Worm (Caenorhabditis elegans) whole organism, L1 larva: ENCODE measurements around the gene gpa-6.

ENCODE experiments used
- C34B4.2 ChIP-seq: sonication (generic microtip); optimal IDR thresholded peaks from 2 replicates; lab custom pipeline; 2017; ENCODE audit warnings: mild to moderate bottlenecking, missing genetic modification characterization, missing compliant biosample characterization
- F16B12.6 ChIP-seq: fragments of 150-350 bp; optimal IDR thresholded peaks from 2 replicates; lab custom pipeline; 2014; ENCODE audit warnings: missing biosample characterization, missing genetic modification characterization
- aly-2 ChIP-seq: fragments of 150-350 bp; optimal IDR thresholded peaks from 2 replicates; lab custom pipeline; 2014; ENCODE audit warnings: missing biosample characterization, missing genetic modification characterization
- blmp-1 ChIP-seq: fragments of 150-350 bp; optimal IDR thresholded peaks from 2 replicates; lab custom pipeline; 2014; ENCODE audit warnings: missing biosample characterization, missing genetic modification characterization
- ceh-8 ChIP-seq: fragments of 200-800 bp; sonication (Bioruptor generic); optimal IDR thresholded peaks from 2 replicates; lab custom pipeline; 2018; ENCODE audit warnings: mild to moderate bottlenecking, missing genetic modification characterization, moderate library complexity, missing compliant biosample characterization
- ceh-90 ChIP-seq: sonication (generic microtip); optimal IDR thresholded peaks from 2 replicates; lab custom pipeline; 2016; ENCODE audit warnings: missing genetic modification characterization, missing compliant biosample characterization
- ces-1 ChIP-seq: fragments of 150-350 bp; optimal IDR thresholded peaks from 2 replicates; lab custom pipeline; 2014; ENCODE audit warnings: missing biosample characterization, missing genetic modification reagents, missing genetic modification characterization
- dpl-1 ChIP-seq, 3 experiments: fragments of 150-350 bp in 2 of 3; sonication (generic microtip) in 1 of 3; optimal IDR thresholded peaks; 2 replicates each; lab custom pipeline; 2014 to 2017; ENCODE audit warnings: missing biosample characterization in 3 of 3, missing genetic modification characterization in 3 of 3, missing genetic modification reagents in 3 of 3
- efl-1 ChIP-seq, 4 experiments: fragments of 150-350 bp; optimal IDR thresholded peaks in 3 of 4; peaks in 1 of 4; 1 replicate in 1 of 4; 2 replicates in 3 of 4; lab custom pipeline; 2014; ENCODE audit warnings: missing biosample characterization in 2 of 4, missing genetic modification characterization in 2 of 4, missing genetic modification reagents in 2 of 4
- elt-2 ChIP-seq: sonication (generic microtip); optimal IDR thresholded peaks from 2 replicates; lab custom pipeline; 2016; ENCODE audit warnings: missing genetic modification characterization, mild to moderate bottlenecking, inconsistent platforms, missing compliant biosample characterization, missing genetic modification reagents
- elt-3 ChIP-seq, 6 experiments: fragments of 150-350 bp in 1 of 6; sonication (generic microtip); optimal IDR thresholded peaks; 2 replicates each; lab custom pipeline; 2017 to 2018; ENCODE audit warnings: missing biosample characterization in 6 of 6, missing genetic modification characterization in 6 of 6, inconsistent platforms in 1 of 6
- fkh-10 ChIP-seq: sonication (generic microtip); optimal IDR thresholded peaks from 2 replicates; lab custom pipeline; 2017; ENCODE audit warnings: missing biosample characterization, missing genetic modification reagents, missing genetic modification characterization
- fkh-8 ChIP-seq: sonication (generic microtip); optimal IDR thresholded peaks from 2 replicates; lab custom pipeline; 2016; ENCODE audit warnings: mild to moderate bottlenecking, missing genetic modification characterization, missing compliant biosample characterization
- grh-1 ChIP-seq: fragments of 200-800 bp; sonication (Bioruptor generic); IDR thresholded peaks from 2 replicates; pipeline ENCODE4 v1.3.6; 2022; ENCODE audit warnings: missing genetic modification reagents, missing genetic modification characterization, missing compliant biosample characterization
- hlh-17 ChIP-seq: fragments of 200-800 bp; sonication (Bioruptor generic); optimal IDR thresholded peaks from 2 replicates; lab custom pipeline; 2018; ENCODE audit warnings: missing genetic modification characterization, mild to moderate bottlenecking, missing compliant biosample characterization, moderate library complexity, borderline replicate concordance
- hpl-2 ChIP-seq: fragments of 150-350 bp; optimal IDR thresholded peaks from 2 replicates; lab custom pipeline; 2014; ENCODE audit warnings: missing biosample characterization, missing genetic modification reagents, missing genetic modification characterization
- lin-14 ChIP-seq: fragments of 200-800 bp; sonication (Bioruptor generic); optimal IDR thresholded peaks from 2 replicates; lab custom pipeline; 2018; ENCODE audit warnings: mild to moderate bottlenecking, missing genetic modification characterization, moderate library complexity, missing compliant biosample characterization
- lin-15B ChIP-seq: fragments of 150-350 bp; sonication (generic microtip); optimal IDR thresholded peaks from 3 replicates; lab custom pipeline; 2014; ENCODE audit warnings: missing biosample characterization, missing genetic modification characterization
- lin-35 ChIP-seq, 2 experiments: fragments of 150-350 bp; optimal IDR thresholded peaks; 2 replicates each; lab custom pipeline; 2014; ENCODE audit warnings: missing biosample characterization in 2 of 2, missing genetic modification characterization in 2 of 2, missing genetic modification reagents in 2 of 2
- mdl-1 ChIP-seq, 2 experiments: fragments of 150-350 bp; optimal IDR thresholded peaks; 2 replicates each; lab custom pipeline; 2014 to 2017; ENCODE audit warnings: missing biosample characterization in 2 of 2, missing genetic modification characterization in 2 of 2, inconsistent platforms in 1 of 2
- mef-2 ChIP-seq: fragments of 150-350 bp; optimal IDR thresholded peaks from 2 replicates; lab custom pipeline; 2014; ENCODE audit warnings: missing biosample characterization, missing genetic modification characterization
- nhr-11 ChIP-seq: fragments of 150-350 bp; optimal IDR thresholded peaks from 2 replicates; lab custom pipeline; 2014; ENCODE audit warnings: missing biosample characterization, missing genetic modification characterization
- nhr-19 ChIP-seq: fragments of 200-800 bp; sonication (Bioruptor generic); conservative IDR thresholded peaks from 2 replicates; pipeline ENCODE4 v1.3.6; 2022; ENCODE audit warnings: missing genetic modification characterization, missing compliant biosample characterization
- nhr-20 ChIP-seq: sonication (generic microtip); optimal IDR thresholded peaks from 2 replicates; lab custom pipeline; 2016; ENCODE audit warnings: mild to moderate bottlenecking, missing genetic modification characterization, missing compliant biosample characterization
- nhr-47 ChIP-seq: sonication (generic microtip); optimal IDR thresholded peaks from 2 replicates; lab custom pipeline; 2016; ENCODE audit warnings: mild to moderate bottlenecking, missing genetic modification characterization, moderate library complexity, missing compliant biosample characterization
- nhr-71 ChIP-seq: sonication (generic microtip); optimal IDR thresholded peaks from 2 replicates; lab custom pipeline; 2016; ENCODE audit warnings: mild to moderate bottlenecking, missing genetic modification characterization, moderate library complexity, missing compliant biosample characterization
- nhr-76 ChIP-seq: sonication (generic microtip); optimal IDR thresholded peaks from 2 replicates; lab custom pipeline; 2017; ENCODE audit warnings: missing biosample characterization, missing genetic modification characterization
- nhr-85 ChIP-seq: sonication (generic microtip); peaks from one replicate; lab custom pipeline; 2016; ENCODE audit warnings: missing genetic modification characterization, inconsistent platforms, missing compliant biosample characterization
- nhr-90 ChIP-seq: sonication (generic microtip); optimal IDR thresholded peaks from 2 replicates; lab custom pipeline; 2016; ENCODE audit warnings: mild to moderate bottlenecking, missing genetic modification characterization, missing compliant biosample characterization; ENCODE audit not compliant: poor library complexity
- pag-3 ChIP-seq: sonication (generic microtip); optimal IDR thresholded peaks from 2 replicates; lab custom pipeline; 2017; ENCODE audit warnings: missing genetic modification characterization, mild to moderate bottlenecking, missing compliant biosample characterization, antibody characterized with exemption, borderline replicate concordance; ENCODE audit not compliant: insufficient read depth
- pax-3 ChIP-seq: fragments of 200-800 bp; sonication (Bioruptor generic); optimal IDR thresholded peaks from 2 replicates; lab custom pipeline; 2018; ENCODE audit warnings: mild to moderate bottlenecking, missing genetic modification characterization, moderate library complexity, missing compliant biosample characterization
- skn-1 ChIP-seq: fragments of 150-350 bp; optimal IDR thresholded peaks from 2 replicates; lab custom pipeline; 2014; ENCODE audit warnings: missing biosample characterization, missing genetic modification characterization
- snu-23 ChIP-seq: sonication (generic microtip); optimal IDR thresholded peaks from 2 replicates; lab custom pipeline; 2016; ENCODE audit warnings: missing genetic modification characterization, missing compliant biosample characterization
- sup-37 ChIP-seq: fragments of 200-800 bp; sonication (Bioruptor generic); optimal IDR thresholded peaks from 2 replicates; lab custom pipeline; 2018; ENCODE audit warnings: mild to moderate bottlenecking, missing genetic modification characterization, missing compliant biosample characterization
- unc-130 ChIP-seq: fragments of 150-350 bp; optimal IDR thresholded peaks from 2 replicates; lab custom pipeline; 2017; ENCODE audit warnings: missing biosample characterization, missing genetic modification characterization, inconsistent platforms
- unc-30 ChIP-seq: sonication (generic microtip); optimal IDR thresholded peaks from 2 replicates; lab custom pipeline; 2017; ENCODE audit warnings: missing biosample characterization, missing genetic modification characterization
- unc-62 ChIP-seq: fragments of 150-350 bp; optimal IDR thresholded peaks from 2 replicates; lab custom pipeline; 2014; ENCODE audit warnings: missing biosample characterization, missing genetic modification reagents, missing genetic modification characterization
- zag-1 ChIP-seq: fragments of 150-350 bp; optimal IDR thresholded peaks from 2 replicates; lab custom pipeline; 2014; ENCODE audit warnings: missing biosample characterization, missing genetic modification characterization
- ztf-4 ChIP-seq: fragments of 150-350 bp; optimal IDR thresholded peaks from 2 replicates; lab custom pipeline; 2014; ENCODE audit warnings: missing biosample characterization, missing genetic modification characterization

gpa-6 gene

DNA sequence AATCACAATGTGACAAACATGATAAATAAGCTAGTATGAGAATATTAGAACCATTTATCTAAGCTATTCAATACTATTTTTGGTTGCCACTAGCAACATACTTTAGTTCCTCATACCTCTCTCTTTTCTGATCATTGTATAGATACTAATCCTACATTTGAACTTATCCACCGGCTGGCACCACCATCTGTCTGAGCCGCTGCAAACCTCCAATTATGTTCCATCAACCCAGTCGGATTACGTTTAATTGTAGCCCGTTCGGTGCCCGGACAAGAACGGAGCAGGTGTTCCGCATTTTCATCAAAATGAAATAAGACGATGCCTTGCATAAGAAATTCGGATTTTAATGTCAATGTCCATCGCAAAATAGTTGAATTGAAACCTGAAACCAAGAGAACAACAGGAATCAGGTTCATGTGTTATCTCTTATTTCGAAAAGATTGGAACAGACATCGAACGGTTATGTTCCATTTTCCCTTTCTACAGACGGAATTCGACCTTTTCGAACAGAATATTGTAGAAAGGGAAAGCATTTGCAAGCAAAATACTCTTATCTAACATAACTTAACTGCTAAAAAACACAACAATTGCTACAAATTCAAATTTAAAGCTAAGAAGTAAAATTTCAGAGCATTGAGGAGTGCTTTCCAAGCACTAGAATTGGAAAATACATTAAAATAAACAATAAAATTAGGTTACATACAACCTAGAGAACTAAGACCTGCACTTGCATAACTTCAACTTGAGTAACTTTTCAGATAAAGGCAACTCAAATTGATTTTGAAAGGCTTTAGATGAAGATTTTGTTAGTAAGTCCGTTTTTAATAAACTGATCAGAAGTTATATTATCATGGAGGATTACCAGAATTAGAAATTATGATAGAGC is 44.8 kb upstream of the gpa-6 start (continued):
- no peak for TF ChIP-seq hlh-17 (GFP tag; lab: Kevin White, UChicago)
- TF ChIP-seq, all 84 proteins: peak for 3

ce11 chrX:13147105-13147504 is 43.9 kb upstream of the gpa-6 start:
- TF ChIP-seq nhr-20 (tag; lab: Kevin White, UChicago), result peak; percentile 52
- no peak for TF ChIP-seq unc-30 (tag; lab: Kevin White, UChicago)
- peak; percentile 41 for TF ChIP-seq nhr-47 (tag; lab: Kevin White, UChicago)
- peak; percentile 66 for TF ChIP-seq snu-23 (GFP tag; lab: Kevin White, UChicago)
- peak; percentile 85 for TF ChIP-seq nhr-85 (tag; lab: Kevin White, UChicago)
- TF ChIP-seq sup-37 (GFP tag; lab: Kevin White, UChicago), result no peak
- 0 out of 2 replicates have a peak, but pooled peaks have one; percentile 6 for TF ChIP-seq grh-1 (GFP tag; lab: Robert Waterston, UW)
- TF ChIP-seq nhr-90 (tag; lab: Kevin White, UChicago), result peak; percentile 35
- TF ChIP-seq ztf-4 (tag; lab: Kevin White, UChicago), result no peak
- TF ChIP-seq lin-15B, result no peak
- no peak for TF ChIP-seq efl-1 (optimal IDR thresholded peaks at IDR 0.05; lab: Kevin White, UChicago)
- TF ChIP-seq efl-1 (GFP tag; optimal IDR thresholded peaks at IDR 0.05 in 1 of 2; lab: Kevin White, UChicago), result peak in 1 of 2 experiments; percentile 22
- no peak for TF ChIP-seq hpl-2
- no peak for TF ChIP-seq ceh-90 (tag; lab: Kevin White, UChicago)
- TF ChIP-seq fkh-10 (GFP tag; lab: Kevin White, UChicago), result no peak
- TF ChIP-seq lin-14 (GFP tag; lab: Kevin White, UChicago), result peak; percentile 69
- TF ChIP-seq F16B12.6, result no peak
- TF ChIP-seq aly-2 (tag; lab: Kevin White, UChicago), result no peak
- TF ChIP-seq elt-3 (tag; optimal IDR thresholded peaks at IDR 0.05; lab: Kevin White, UChicago), result no peak
- TF ChIP-seq pag-3, result peak; percentile 78
- TF ChIP-seq nhr-11 (tag; lab: Kevin White, UChicago), result no peak
- no peak for TF ChIP-seq nhr-19 (GFP tag; lab: Robert Waterston, UW)
- TF ChIP-seq C34B4.2 (tag; lab: Kevin White, UChicago), result no peak
- no peak for TF ChIP-seq ceh-8 (GFP tag; lab: Kevin White, UChicago)
- TF ChIP-seq nhr-71 (tag; lab: Kevin White, UChicago), result peak; percentile 61
- no peak for TF ChIP-seq unc-62 (GFP tag; lab: Kevin White, UChicago)
- TF ChIP-seq mef-2 (tag; lab: Kevin White, UChicago), result no peak
- TF ChIP-seq skn-1 (tag; lab: Kevin White, UChicago), result no peak
- TF ChIP-seq unc-130 (tag; lab: Kevin White, UChicago), result peak; percentile 30
- no peak for TF ChIP-seq nhr-76 (tag; lab: Kevin White, UChicago)
- peak in 1 of 3 experiments; percentile 18 for TF ChIP-seq dpl-1 (GFP tag; optimal IDR thresholded peaks at IDR 0.05; lab: Kevin White, UChicago)
- no peak for TF ChIP-seq ces-1 (GFP tag; lab: Kevin White, UChicago)
- TF ChIP-seq fkh-8 (tag; lab: Kevin White, UChicago), result peak; percentile 37
- peak; percentile 46 for TF ChIP-seq pax-3 (tag; lab: Kevin White, UChicago)
- peak in 1 of 2 experiments; percentile 58 for TF ChIP-seq lin-35 (GFP tag; optimal IDR thresholded peaks at IDR 0.05; lab: Kevin White, UChicago)
- no peak for TF ChIP-seq elt-2
- no peak for TF ChIP-seq zag-1 (tag; lab: Kevin White, UChicago)
- peak in 1 of 2 experiments; percentile 77 for TF ChIP-seq mdl-1 (tag; optimal IDR thresholded peaks at IDR 0.05; lab: Kevin White, UChicago)
- TF ChIP-seq blmp-1, result peak; percentile 13
